Fruit fly (Drosophila melanogaster) whole organism, embryonic: Measurements from ENCODE around the gene CG1024.

Experiments used
- BEAF-32 ChIP-seq: fragments of 200-800 bp; sonication (Bioruptor generic); optimal IDR thresholded peaks from 3 replicates; lab custom pipeline; 2017; ENCODE audit warnings: missing biosample characterization, missing genetic modification characterization, mild to moderate bottlenecking, moderate library complexity, missing genetic modification reagents
- CG10274 ChIP-seq: fragments of 200-800 bp; sonication (Bioruptor generic); optimal IDR thresholded peaks from 3 replicates; lab custom pipeline; 2017; ENCODE audit warnings: missing biosample characterization, mild to moderate bottlenecking, missing genetic modification characterization
- CG10543 ChIP-seq: fragments of 200-800 bp; sonication (Bioruptor generic); optimal IDR thresholded peaks from 3 replicates; lab custom pipeline; 2017; ENCODE audit warnings: missing biosample characterization, mild to moderate bottlenecking, missing genetic modification characterization, moderate library complexity
- CG11504 ChIP-seq: fragments of 200-800 bp; sonication (Bioruptor generic); optimal IDR thresholded peaks from 3 replicates; lab custom pipeline; 2019; ENCODE audit warnings: missing biosample characterization, mild to moderate bottlenecking, missing genetic modification characterization, moderate library complexity
- CG11696 ChIP-seq: fragments of 200-800 bp; sonication (Bioruptor generic); IDR thresholded peaks from 2 replicates; pipeline ENCODE4 v1.3.6; 2022; ENCODE audit warnings: missing biosample characterization, missing genetic modification characterization
- CG1233 ChIP-seq: fragments of 200-800 bp; sonication (Bioruptor generic); optimal IDR thresholded peaks from 4 replicates; lab custom pipeline; 2018; ENCODE audit warnings: missing biosample characterization, mild to moderate bottlenecking, missing genetic modification characterization
- CG15269 ChIP-seq: fragments of 200-800 bp; sonication (Bioruptor generic); optimal IDR thresholded peaks from 2 replicates; lab custom pipeline; 2018; ENCODE audit warnings: missing biosample characterization, mild to moderate bottlenecking, missing genetic modification characterization, moderate library complexity
- CG1529 ChIP-seq: fragments of 200-800 bp; sonication (Bioruptor generic); optimal IDR thresholded peaks from 3 replicates; lab custom pipeline; 2018; ENCODE audit warnings: missing biosample characterization, missing genetic modification characterization
- CG1603 ChIP-seq: fragments of 200-800 bp; sonication (Bioruptor generic); optimal IDR thresholded peaks from 2 replicates; lab custom pipeline; 2019; ENCODE audit warnings: missing biosample characterization, mild to moderate bottlenecking, missing genetic modification characterization, moderate library complexity
- CG17186 ChIP-seq: fragments of 200-800 bp; sonication (Bioruptor generic); optimal IDR thresholded peaks from 3 replicates; lab custom pipeline; 2017; ENCODE audit warnings: missing biosample characterization, missing genetic modification reagents, missing genetic modification characterization
- CG17385 ChIP-seq: fragments of 200-800 bp; sonication (Bioruptor generic); optimal IDR thresholded peaks from 3 replicates; lab custom pipeline; 2018; ENCODE audit warnings: missing biosample characterization, mild to moderate bottlenecking, missing genetic modification characterization
- CG17568 ChIP-seq: fragments of 200-800 bp; sonication (Bioruptor generic); optimal IDR thresholded peaks from 2 replicates; lab custom pipeline; 2018; ENCODE audit warnings: missing biosample characterization, mild to moderate bottlenecking, missing genetic modification characterization, moderate library complexity
- CG18619 ChIP-seq: fragments of 200-800 bp; sonication (Bioruptor generic); optimal IDR thresholded peaks from 3 replicates; lab custom pipeline; 2017; ENCODE audit warnings: missing biosample characterization, mild to moderate bottlenecking, missing genetic modification characterization
- CG2116 ChIP-seq: fragments of 200-800 bp; sonication (Bioruptor generic); optimal IDR thresholded peaks from 3 replicates; lab custom pipeline; 2018; ENCODE audit warnings: missing biosample characterization, mild to moderate bottlenecking, missing genetic modification characterization
- CG2120 ChIP-seq: fragments of 200-800 bp; sonication (Bioruptor generic); optimal IDR thresholded peaks from 3 replicates; lab custom pipeline; 2016; ENCODE audit warnings: missing biosample characterization, missing genetic modification characterization
- CG2199 ChIP-seq: fragments of 200-800 bp; sonication (Bioruptor generic); IDR thresholded peaks from 3 replicates; pipeline ENCODE4 v1.3.6; 2022; ENCODE audit warnings: missing biosample characterization, missing genetic modification characterization
- CG30431 ChIP-seq: fragments of 200-800 bp; sonication (Bioruptor generic); optimal IDR thresholded peaks from 2 replicates; lab custom pipeline; 2017; ENCODE audit warnings: missing biosample characterization, missing genetic modification characterization
- CG3065 ChIP-seq: fragments of 200-800 bp; sonication (Bioruptor generic); optimal IDR thresholded peaks from 2 replicates; lab custom pipeline; 2016; ENCODE audit warnings: missing biosample characterization, missing genetic modification characterization
- CG3281 ChIP-seq: fragments of 200-800 bp; sonication (Bioruptor generic); optimal IDR thresholded peaks from 3 replicates; lab custom pipeline; 2017; ENCODE audit warnings: missing biosample characterization, mild to moderate bottlenecking, missing genetic modification characterization
- CG33557 ChIP-seq: fragments of 200-800 bp; sonication (Bioruptor generic); optimal IDR thresholded peaks from 2 replicates; lab custom pipeline; 2019; ENCODE audit warnings: missing biosample characterization, mild to moderate bottlenecking, missing genetic modification characterization, moderate library complexity
- CG42726 ChIP-seq: fragments of 200-800 bp; sonication (Bioruptor generic); IDR thresholded peaks from 2 replicates; pipeline ENCODE4 v1.3.6; 2022; ENCODE audit warnings: missing biosample characterization, missing genetic modification characterization; ENCODE audit not compliant: partially characterized antibody
- CG5180 ChIP-seq: fragments of 200-800 bp; sonication (Bioruptor generic); optimal IDR thresholded peaks from 3 replicates; lab custom pipeline; 2017; ENCODE audit warnings: missing biosample characterization, missing genetic modification characterization, mild to moderate bottlenecking, moderate library complexity, missing genetic modification reagents
- CG6272 ChIP-seq: fragments of 200-800 bp; sonication (Bioruptor generic); IDR thresholded peaks from 2 replicates; pipeline ENCODE4 v1.3.6; 2022; ENCODE audit warnings: missing biosample characterization, missing genetic modification characterization
- CG9609 ChIP-seq: fragments of 200-800 bp; sonication (Bioruptor generic); optimal IDR thresholded peaks from 3 replicates; lab custom pipeline; 2016; ENCODE audit warnings: missing biosample characterization, missing genetic modification characterization
- Dad ChIP-seq: fragments of 200-800 bp; sonication (Bioruptor generic); optimal IDR thresholded peaks from 3 replicates; lab custom pipeline; 2016; ENCODE audit warnings: missing biosample characterization, missing genetic modification characterization
- Deaf1 ChIP-seq: fragments of 200-800 bp; optimal IDR thresholded peaks from 3 replicates; lab custom pipeline; 2019; ENCODE audit warnings: missing biosample characterization, mild to moderate bottlenecking, missing genetic modification characterization, moderate library complexity
- Dip3 ChIP-seq: fragments of 200-800 bp; sonication (Bioruptor generic); optimal IDR thresholded peaks from 3 replicates; lab custom pipeline; 2016; ENCODE audit warnings: missing biosample characterization, missing genetic modification characterization
- Hmx ChIP-seq: fragments of 200-800 bp; sonication (Bioruptor generic); optimal IDR thresholded peaks from 2 replicates; lab custom pipeline; 2016; ENCODE audit warnings: missing biosample characterization, missing genetic modification characterization
- Lpt ChIP-seq: fragments of >200 bp; optimal IDR thresholded peaks from 2 replicates; lab custom pipeline; 2018; ENCODE audit warnings: missing biosample characterization, missing genetic modification characterization
- Myb ChIP-seq: fragments of 200-800 bp; sonication (Bioruptor generic); optimal IDR thresholded peaks from 2 replicates; lab custom pipeline; 2016; ENCODE audit warnings: missing biosample characterization, missing genetic modification characterization
- NC2β ChIP-seq: fragments of 200-800 bp; sonication (Bioruptor generic); optimal IDR thresholded peaks from 2 replicates; lab custom pipeline; 2016; ENCODE audit warnings: missing biosample characterization, missing genetic modification characterization
- Ravus ChIP-seq: fragments of 200-800 bp; sonication (Bioruptor generic); IDR thresholded peaks from 2 replicates; pipeline ENCODE4 v1.3.6; 2022; ENCODE audit warnings: missing biosample characterization, missing genetic modification characterization
- ac ChIP-seq: fragments of 200-800 bp; sonication (Bioruptor generic); optimal IDR thresholded peaks from 3 replicates; lab custom pipeline; 2017; ENCODE audit warnings: missing biosample characterization, mild to moderate bottlenecking, missing genetic modification characterization
- bbx ChIP-seq: fragments of 200-800 bp; sonication (Bioruptor generic); IDR thresholded peaks from 2 replicates; pipeline ENCODE4 v1.3.6; 2022; ENCODE audit warnings: missing biosample characterization, missing genetic modification characterization; ENCODE audit not compliant: partially characterized antibody
- bsh ChIP-seq, 2 experiments: fragments of 200-800 bp; sonication (Bioruptor generic); optimal IDR thresholded peaks; 2 replicates each; lab custom pipeline; 2017 to 2018; ENCODE audit warnings: mild to moderate bottlenecking in 2 of 2, missing biosample characterization in 2 of 2, missing genetic modification characterization in 2 of 2, moderate library complexity in 1 of 2
- cas ChIP-seq: fragments of 200-800 bp; sonication (Bioruptor generic); IDR thresholded peaks from 2 replicates; pipeline ENCODE4 v1.3.6; 2022; ENCODE audit warnings: missing biosample characterization, missing genetic modification characterization
- corto ChIP-seq: fragments of 200-800 bp; sonication (Bioruptor generic); optimal IDR thresholded peaks from 2 replicates; lab custom pipeline; 2016; ENCODE audit warnings: missing biosample characterization, mild to moderate bottlenecking, missing genetic modification characterization, moderate library complexity
- crc ChIP-seq: fragments of 200-800 bp; sonication (Bioruptor generic); optimal IDR thresholded peaks from 2 replicates; lab custom pipeline; 2016; ENCODE audit warnings: missing biosample characterization, missing genetic modification characterization
- ewg ChIP-seq: fragments of 200-800 bp; sonication (Bioruptor generic); optimal IDR thresholded peaks from 3 replicates; lab custom pipeline; 2017; ENCODE audit warnings: mild to moderate bottlenecking, missing biosample characterization, missing genetic modification reagents, missing genetic modification characterization
- fd96Cb ChIP-seq: fragments of 200-800 bp; sonication (Bioruptor generic); optimal IDR thresholded peaks from 2 replicates; lab custom pipeline; 2018; ENCODE audit warnings: missing biosample characterization, mild to moderate bottlenecking, missing genetic modification characterization, moderate library complexity
- h ChIP-seq: fragments of >200 bp; optimal IDR thresholded peaks from 2 replicates; lab custom pipeline; 2017
- ind ChIP-seq: fragments of 200-800 bp; sonication (Bioruptor generic); optimal IDR thresholded peaks from 3 replicates; lab custom pipeline; 2016; ENCODE audit warnings: missing biosample characterization, missing genetic modification characterization
- jumu ChIP-seq: fragments of 200-800 bp; sonication (Bioruptor generic); optimal IDR thresholded peaks from 3 replicates; lab custom pipeline; 2016; ENCODE audit warnings: missing biosample characterization, missing genetic modification characterization
- mirr ChIP-seq: fragments of 200-800 bp; sonication (Bioruptor generic); optimal IDR thresholded peaks from 3 replicates; lab custom pipeline; 2018; ENCODE audit warnings: missing biosample characterization, mild to moderate bottlenecking, missing genetic modification characterization
- otp ChIP-seq: fragments of 200-800 bp; sonication (Bioruptor generic); IDR thresholded peaks from 3 replicates; pipeline ENCODE4, ENCODE4 v1.3.6; 2022; ENCODE audit warnings: missing biosample characterization, missing genetic modification characterization
- ranshi ChIP-seq: fragments of 200-800 bp; sonication (Bioruptor generic); IDR thresholded peaks from 2 replicates; pipeline ENCODE4 v1.3.6; 2022; ENCODE audit warnings: missing biosample characterization, missing genetic modification characterization
- trh ChIP-seq: fragments of 200-800 bp; sonication (Bioruptor generic); optimal IDR thresholded peaks from 2 replicates; lab custom pipeline; 2016; ENCODE audit warnings: missing biosample characterization, missing genetic modification characterization
- z ChIP-seq: fragments of 200-800 bp; sonication (Bioruptor generic); IDR thresholded peaks from 3 replicates; pipeline ENCODE4 v1.3.6; 2022; ENCODE audit warnings: missing biosample characterization, missing genetic modification characterization
- zfh2 ChIP-seq: fragments of 200-800 bp; sonication (Bioruptor generic); optimal IDR thresholded peaks from 2 replicates; lab custom pipeline; 2016; ENCODE audit warnings: missing biosample characterization, missing genetic modification characterization

The CG1024 gene

dm6 chr3R:6410412-6411225 lies 30.5 kb upstream of the CG1024 start (continued):
- TF ChIP-seq ewg (GFP tag; lab: Kevin White, UChicago) (peak; percentile 82), CG3281 (GFP tag; lab: Kevin White, UChicago) (peak; percentile 94), Ravus (GFP tag; lab: Robert Waterston, UW) (no peak; the same call in 1 of the 2 replicates), bbx (GFP tag; lab: Robert Waterston, UW) (no peak), CG10543 (GFP tag; lab: Kevin White, UChicago) (peak; percentile 79), fd96Cb (tag; lab: Kevin White, UChicago) (peak; percentile 89), otp (GFP tag; lab: Robert Waterston, UW) (0 out of 3 replicates have a peak, but pooled peaks have one; percentile 4), crc (GFP tag; lab: Kevin White, UChicago) (peak; percentile 74), mirr (GFP tag; lab: Kevin White, UChicago) (peak; percentile 80), CG18619 (peak; percentile 91), NC2β (GFP tag; lab: Kevin White, UChicago) (peak; percentile 65), Hmx (peak; percentile 82), CG10274 (GFP tag; lab: Kevin White, UChicago) (peak; percentile 80), Deaf1 (tag; lab: Kevin White, UChicago) (peak; percentile 72), Lpt (GFP tag; lab: Kevin White, UChicago) (no peak), CG5180 (GFP tag; lab: Kevin White, UChicago) (peak; percentile 77), CG6272 (GFP tag; lab: Robert Waterston, UW) (peak; percentile 42; the same call in 1 of the 2 replicates), Dad (GFP tag; lab: Kevin White, UChicago) (peak; percentile 62), CG17385 (GFP tag; lab: Kevin White, UChicago) (peak; percentile 87), Myb (GFP tag; lab: Kevin White, UChicago) (peak; percentile 65), CG42726 (GFP tag; lab: Robert Waterston, UW) (no peak), trh (GFP tag; lab: Kevin White, UChicago) (peak; percentile 53), jumu (GFP tag; lab: Kevin White, UChicago) (peak; percentile 68), CG17568 (peak; percentile 71), CG2199 (0 out of 3 replicates have a peak, but pooled peaks have one; percentile 48), CG9609 (GFP tag; lab: Kevin White, UChicago) (peak; percentile 85), z (GFP tag; lab: Robert Waterston, UW) (no peak), CG1233 (GFP tag; lab: Kevin White, UChicago) (peak; percentile 88), CG1603 (peak; percentile 80), BEAF-32 (GFP tag; lab: Kevin White, UChicago) (no peak), zfh2 (GFP tag; lab: Kevin White, UChicago) (peak; percentile 82), CG3065 (GFP tag; lab: Kevin White, UChicago) (peak; percentile 61), CG11504 (tag; lab: Kevin White, UChicago) (peak; percentile 94), CG33557 (GFP tag; lab: Kevin White, UChicago) (peak; percentile 68), Dip3 (peak; percentile 78), cas (GFP tag; lab: Robert Waterston, UW) (no peak), ranshi (GFP tag; lab: Robert Waterston, UW) (peak; percentile 68; the same call in 1 of the 2 replicates), CG2116 (GFP tag; lab: Kevin White, UChicago) (peak; percentile 56), h (lab: Kevin White, UChicago) (no peak), CG1529 (GFP tag; lab: Kevin White, UChicago) (peak; percentile 84), CG11696 (GFP tag; lab: Robert Waterston, UW) (peak; percentile 96), CG17186 (GFP tag; lab: Kevin White, UChicago) (peak; percentile 47), ac (peak; percentile 3), corto (no peak), ind (peak; percentile 86), CG15269 (tag; lab: Kevin White, UChicago) (peak; percentile 89), CG2120 (GFP tag; lab: Kevin White, UChicago) (peak; percentile 92), bsh (GFP tag; optimal IDR thresholded peaks at IDR 0.05; lab: Kevin White, UChicago) (peak; percentile 51 to 84), CG30431 (peak; percentile 81)
